Worm (Caenorhabditis elegans) whole organism, midembryonic: ENCODE results near the gene T03F6.9.

ENCODE experiments used
- T22C8.4 ChIP-seq: fragments of 200-800 bp; sonication (Bioruptor generic); IDR thresholded peaks from 2 replicates; pipeline ENCODE4 v1.3.6; 2022; ENCODE audit warnings: missing genetic modification characterization, missing compliant biosample characterization
- cog-1 ChIP-seq: sonication (generic microtip); optimal IDR thresholded peaks from 2 replicates; lab custom pipeline; 2016; ENCODE audit warnings: missing genetic modification characterization, missing compliant biosample characterization
- flt-1 ChIP-seq: fragments of 200-800 bp; sonication (Bioruptor generic); IDR thresholded peaks from 2 replicates; pipeline ENCODE4 v1.3.6; 2022; ENCODE audit warnings: missing genetic modification characterization, missing compliant biosample characterization
- klf-2 ChIP-seq: fragments of 200-800 bp; sonication (Bioruptor generic); conservative IDR thresholded peaks from 2 replicates; pipeline ENCODE4 v1.3.6; 2022; ENCODE audit warnings: missing genetic modification reagents, missing genetic modification characterization, missing compliant biosample characterization
- med-1 ChIP-seq: sonication (generic microtip); optimal IDR thresholded peaks from 2 replicates; lab custom pipeline; 2017; ENCODE audit warnings: missing genetic modification characterization, mild to moderate bottlenecking, missing compliant biosample characterization, antibody characterized with exemption, missing genetic modification reagents; ENCODE audit not compliant: insufficient read depth
- ref-1 ChIP-seq: fragments of 200-800 bp; sonication (Bioruptor generic); conservative IDR thresholded peaks from 2 replicates; pipeline ENCODE4 v1.3.6; 2022; ENCODE audit warnings: missing genetic modification reagents, missing genetic modification characterization, missing compliant biosample characterization
- tab-1 ChIP-seq: fragments of 200-800 bp; sonication (Bioruptor generic); IDR thresholded peaks from 2 replicates; pipeline ENCODE4 v1.3.6; 2022; ENCODE audit warnings: missing genetic modification characterization, missing compliant biosample characterization
- ztf-23 ChIP-seq: fragments of 200-800 bp; sonication (Bioruptor generic); IDR thresholded peaks from 2 replicates; pipeline ENCODE4 v1.3.6; 2022; ENCODE audit warnings: missing genetic modification reagents, missing genetic modification characterization, missing compliant biosample characterization
- ztf-29 ChIP-seq: fragments of 200-800 bp; sonication (Bioruptor generic); IDR thresholded peaks from 2 replicates; pipeline ENCODE4 v1.3.6; 2022; ENCODE audit warnings: missing genetic modification reagents, missing genetic modification characterization, missing compliant biosample characterization

The T03F6.9 gene

ce11 chrIII:13376304-13376760, 5.5 kb upstream of the T03F6.9 start, which contains the start of gene lis-1:
lis-1 (minus strand) TSS chrIII:13376710.
- TF ChIP-seq ztf-23 (GFP tag; lab: Robert Waterston, UW) (no peak), klf-2 (GFP tag; lab: Robert Waterston, UW) (no peak), med-1 (GFP tag; lab: Kevin White, UChicago) (no peak), flt-1 (GFP tag; lab: Robert Waterston, UW) (no peak), cog-1 (tag; lab: Kevin White, UChicago) (no peak), T22C8.4 (GFP tag; lab: Robert Waterston, UW) (no peak), ztf-29 (no peak), ref-1 (GFP tag; lab: Robert Waterston, UW) (no peak), tab-1 (no peak)

- TF ChIP-seq tab-1 (no peak), flt-1 (GFP tag; lab: Robert Waterston, UW) (0 out of 2 replicates have a peak, but pooled peaks have one; percentile 44)
Measured at ce11 chrIII:13359847-13360246, 11.0 kb downstream of the T03F6.9 start.

ce11 chrIII:13359256-13359655, 11.6 kb downstream of the T03F6.9 start, which contains the start of gene F53A2.9:
F53A2.9 (minus strand) TSS chrIII:13359356.
- TF ChIP-seq ztf-29, result no peak
- TF ChIP-seq tab-1, result no peak
- no peak for TF ChIP-seq klf-2 (GFP tag; lab: Robert Waterston, UW)
- no peak for TF ChIP-seq T22C8.4 (GFP tag; lab: Robert Waterston, UW)
- no peak for TF ChIP-seq med-1 (GFP tag; lab: Kevin White, UChicago)
- no peak for TF ChIP-seq cog-1 (tag; lab: Kevin White, UChicago)
- no peak for TF ChIP-seq flt-1 (GFP tag; lab: Robert Waterston, UW)
- no peak for TF ChIP-seq ref-1 (GFP tag; lab: Robert Waterston, UW)
- TF ChIP-seq ztf-23 (GFP tag; lab: Robert Waterston, UW), result no peak

- TF ChIP-seq cog-1 (tag; lab: Kevin White, UChicago) (no peak), flt-1 (GFP tag; lab: Robert Waterston, UW) (no peak), ztf-23 (GFP tag; lab: Robert Waterston, UW) (no peak), T22C8.4 (GFP tag; lab: Robert Waterston, UW) (no peak), ztf-29 (no peak), med-1 (GFP tag; lab: Kevin White, UChicago) (no peak), ref-1 (GFP tag; lab: Robert Waterston, UW) (no peak), klf-2 (GFP tag; lab: Robert Waterston, UW) (no peak)
Measured at ce11 chrIII:13350964-13351363, 19.9 kb downstream of the T03F6.9 start.

ce11 chrIII:13348891-13349290, 22.0 kb downstream of the T03F6.9 start:
- TF ChIP-seq ztf-23 (GFP tag; lab: Robert Waterston, UW), result no peak
- TF ChIP-seq T22C8.4 (GFP tag; lab: Robert Waterston, UW), result no peak
- no peak for TF ChIP-seq tab-1
- TF ChIP-seq ztf-29, result no peak
- no peak for TF ChIP-seq med-1 (GFP tag; lab: Kevin White, UChicago)
- no peak for TF ChIP-seq klf-2 (GFP tag; lab: Robert Waterston, UW)
- no peak for TF ChIP-seq cog-1 (tag; lab: Kevin White, UChicago)
- TF ChIP-seq flt-1 (GFP tag; lab: Robert Waterston, UW), result no peak
- no peak for TF ChIP-seq ref-1 (GFP tag; lab: Robert Waterston, UW)

- no peak for TF ChIP-seq T22C8.4 (GFP tag; lab: Robert Waterston, UW)
- TF ChIP-seq cog-1 (tag; lab: Kevin White, UChicago), result no peak
- TF ChIP-seq ref-1 (GFP tag; lab: Robert Waterston, UW), result no peak
- TF ChIP-seq flt-1 (GFP tag; lab: Robert Waterston, UW), result no peak
- TF ChIP-seq tab-1, result no peak
- TF ChIP-seq ztf-29, result no peak
- TF ChIP-seq ztf-23 (GFP tag; lab: Robert Waterston, UW), result no peak
- no peak for TF ChIP-seq klf-2 (GFP tag; lab: Robert Waterston, UW)
- no peak for TF ChIP-seq med-1 (GFP tag; lab: Kevin White, UChicago)
Measured at ce11 chrIII:13347782-13348327, 23.0 kb downstream of the T03F6.9 start.

ce11 chrIII:13346785-13347184, 24.1 kb downstream of the T03F6.9 start, which contains the start of gene mtm-6:
mtm-6 (plus strand) TSS chrIII:13347085.
- TF ChIP-seq flt-1 (GFP tag; lab: Robert Waterston, UW) (no peak), med-1 (GFP tag; lab: Kevin White, UChicago) (no peak), cog-1 (tag; lab: Kevin White, UChicago) (no peak), klf-2 (GFP tag; lab: Robert Waterston, UW) (no peak), T22C8.4 (GFP tag; lab: Robert Waterston, UW) (no peak), tab-1 (no peak), ztf-29 (no peak), ref-1 (GFP tag; lab: Robert Waterston, UW) (no peak)

ce11 chrIII:13344538-13345136, 26.2 kb downstream of the T03F6.9 start, which contains the start of gene acaa-2:
acaa-2 (plus strand) TSS chrIII:13344937.
- TF ChIP-seq flt-1 (GFP tag; lab: Robert Waterston, UW), result no peak
- no peak for TF ChIP-seq tab-1
- no peak for TF ChIP-seq T22C8.4 (GFP tag; lab: Robert Waterston, UW)
- no peak for TF ChIP-seq ztf-29
- no peak for TF ChIP-seq klf-2 (GFP tag; lab: Robert Waterston, UW)

ce11 chrIII:13343562-13344139, 27.2 kb downstream of the T03F6.9 start:
- TF ChIP-seq med-1 (GFP tag; lab: Kevin White, UChicago) (no peak), cog-1 (tag; lab: Kevin White, UChicago) (no peak), ztf-29 (no peak), tab-1 (no peak), flt-1 (GFP tag; lab: Robert Waterston, UW) (no peak), ref-1 (GFP tag; lab: Robert Waterston, UW) (no peak), T22C8.4 (GFP tag; lab: Robert Waterston, UW) (no peak), klf-2 (GFP tag; lab: Robert Waterston, UW) (no peak), ztf-23 (GFP tag; lab: Robert Waterston, UW) (no peak)
